Worm (Caenorhabditis elegans) whole organism, L3 larva: ENCODE results near the gene puf-8.

Experiments used
- R02D3.7 ChIP-seq: fragments of 150-350 bp; optimal IDR thresholded peaks from 2 replicates; lab custom pipeline; 2014; ENCODE audit warnings: missing biosample characterization, missing genetic modification characterization
- aly-2 ChIP-seq: fragments of 150-350 bp; optimal IDR thresholded peaks from 2 replicates; lab custom pipeline; 2014; ENCODE audit warnings: missing biosample characterization, missing genetic modification characterization
- ceh-16 ChIP-seq: sonication (generic microtip); optimal IDR thresholded peaks from 2 replicates; lab custom pipeline; 2017; ENCODE audit warnings: missing biosample characterization, missing genetic modification characterization
- ceh-82 ChIP-seq: fragments of 150-350 bp; optimal IDR thresholded peaks from 2 replicates; lab custom pipeline; 2014; ENCODE audit warnings: missing biosample characterization, missing genetic modification characterization
- ceh-9 ChIP-seq: sonication (generic microtip); optimal IDR thresholded peaks from 2 replicates; lab custom pipeline; 2018; ENCODE audit warnings: missing biosample characterization, missing genetic modification characterization
- daf-12 ChIP-seq: fragments of 150-350 bp; optimal IDR thresholded peaks from 2 replicates; lab custom pipeline; 2014; ENCODE audit warnings: missing biosample characterization, missing genetic modification reagents, missing genetic modification characterization
- elt-1 ChIP-seq: fragments of 150-350 bp; optimal IDR thresholded peaks from 2 replicates; lab custom pipeline; 2014; ENCODE audit warnings: missing biosample characterization, missing genetic modification characterization
- elt-2 ChIP-seq: sonication (generic microtip); optimal IDR thresholded peaks from 2 replicates; lab custom pipeline; 2016; ENCODE audit warnings: missing genetic modification reagents, mild to moderate bottlenecking, missing genetic modification characterization, missing compliant biosample characterization
- elt-3 ChIP-seq, 3 experiments: fragments of 150-350 bp in 1 of 3; sonication (generic microtip) in 2 of 3; optimal IDR thresholded peaks; 2 replicates in 2 of 3; 4 replicates in 1 of 3; lab custom pipeline; 2014 to 2017; ENCODE audit warnings: missing biosample characterization in 3 of 3, missing genetic modification characterization in 3 of 3
- eor-1 ChIP-seq, 2 experiments: fragments of 150-350 bp; optimal IDR thresholded peaks; 2 replicates each; lab custom pipeline; 2014 to 2018; ENCODE audit warnings: missing biosample characterization in 2 of 2, missing genetic modification characterization in 2 of 2
- fos-1 ChIP-seq: fragments of 150-350 bp; optimal IDR thresholded peaks from 2 replicates; lab custom pipeline; 2014; ENCODE audit warnings: missing biosample characterization, missing genetic modification characterization
- hmg-11 ChIP-seq: sonication (generic microtip); optimal IDR thresholded peaks from 2 replicates; lab custom pipeline; 2016; ENCODE audit warnings: missing genetic modification characterization, missing compliant biosample characterization
- jun-1 ChIP-seq: fragments of 150-350 bp; optimal IDR thresholded peaks from 2 replicates; lab custom pipeline; 2014; ENCODE audit warnings: missing biosample characterization, missing genetic modification reagents, missing genetic modification characterization
- lsy-12 ChIP-seq: sonication (generic microtip); optimal IDR thresholded peaks from 2 replicates; lab custom pipeline; 2016; ENCODE audit warnings: mild to moderate bottlenecking, missing genetic modification characterization, missing compliant biosample characterization
- mdl-1 ChIP-seq: fragments of 150-350 bp; optimal IDR thresholded peaks from 2 replicates; lab custom pipeline; 2014; ENCODE audit warnings: missing biosample characterization, missing genetic modification characterization
- nfya-1 ChIP-seq: sonication (generic microtip); optimal IDR thresholded peaks from 2 replicates; lab custom pipeline; 2017; ENCODE audit warnings: missing genetic modification characterization, mild to moderate bottlenecking, missing compliant biosample characterization, antibody characterized with exemption, moderate library complexity; ENCODE audit not compliant: insufficient read depth
- nhr-11 ChIP-seq: fragments of 150-350 bp; optimal IDR thresholded peaks from 2 replicates; lab custom pipeline; 2014; ENCODE audit warnings: missing biosample characterization, missing genetic modification characterization
- nhr-23 ChIP-seq: fragments of 150-350 bp; optimal IDR thresholded peaks from 2 replicates; lab custom pipeline; 2014; ENCODE audit warnings: missing biosample characterization, missing genetic modification reagents, missing genetic modification characterization
- nhr-25 ChIP-seq: sonication (generic microtip); optimal IDR thresholded peaks from 2 replicates; lab custom pipeline; 2017; ENCODE audit warnings: missing biosample characterization, missing genetic modification characterization
- nhr-43 ChIP-seq: sonication (generic microtip); optimal IDR thresholded peaks from 2 replicates; lab custom pipeline; 2016; ENCODE audit warnings: mild to moderate bottlenecking, missing genetic modification characterization, missing compliant biosample characterization; ENCODE audit not compliant: poor library complexity, severe bottlenecking
- nhr-77 ChIP-seq: fragments of 150-350 bp; optimal IDR thresholded peaks from 2 replicates; lab custom pipeline; 2014; ENCODE audit warnings: missing biosample characterization, missing genetic modification characterization
- pha-4 ChIP-seq: fragments of 150-350 bp; optimal IDR thresholded peaks from 2 replicates; lab custom pipeline; 2014; ENCODE audit warnings: missing biosample characterization, missing genetic modification reagents, missing genetic modification characterization
- pqm-1 ChIP-seq: fragments of 150-350 bp; optimal IDR thresholded peaks from 2 replicates; lab custom pipeline; 2017; ENCODE audit warnings: missing biosample characterization, missing genetic modification characterization, inconsistent platforms
- sea-2 ChIP-seq: fragments of 150-350 bp; sonication (generic microtip); optimal IDR thresholded peaks from 4 replicates; lab custom pipeline; 2014; ENCODE audit warnings: missing biosample characterization, missing genetic modification reagents, missing genetic modification characterization
- skn-1 ChIP-seq: fragments of 150-350 bp; optimal IDR thresholded peaks from 2 replicates; lab custom pipeline; 2014; ENCODE audit warnings: missing biosample characterization, missing genetic modification characterization
- tbx-2 ChIP-seq: sonication (generic microtip); optimal IDR thresholded peaks from 2 replicates; lab custom pipeline; 2016; ENCODE audit warnings: mild to moderate bottlenecking, missing genetic modification characterization, missing compliant biosample characterization
- unc-39 ChIP-seq: sonication (generic microtip); optimal IDR thresholded peaks from 4 replicates; lab custom pipeline; 2017; ENCODE audit warnings: missing biosample characterization, missing genetic modification characterization
- unc-62 ChIP-seq: fragments of 150-350 bp; sonication (generic microtip); optimal IDR thresholded peaks from 4 replicates; lab custom pipeline; 2014; ENCODE audit warnings: missing biosample characterization, missing genetic modification reagents, missing genetic modification characterization
- zag-1 ChIP-seq: fragments of 150-350 bp; optimal IDR thresholded peaks from 2 replicates; lab custom pipeline; 2014; ENCODE audit warnings: missing biosample characterization, missing genetic modification characterization

The puf-8 gene

DNA sequence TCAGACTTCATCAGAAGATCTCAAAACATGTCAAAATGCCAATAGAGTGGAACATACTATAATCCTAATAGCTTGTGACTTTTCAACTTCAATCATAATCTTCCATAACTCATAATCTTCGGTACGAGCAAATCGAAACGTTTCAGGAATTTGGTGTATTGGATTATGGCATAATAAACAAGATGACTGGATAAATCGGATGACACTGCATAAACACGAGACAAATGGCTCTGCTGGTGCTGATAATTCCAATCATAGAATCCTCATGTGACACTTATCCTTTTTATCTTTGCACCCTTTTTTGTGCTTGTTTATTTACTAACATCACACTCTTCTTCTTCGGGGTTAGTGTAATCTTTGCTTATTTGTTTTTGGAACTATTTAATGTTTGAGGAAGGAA lies 15.0 kb downstream of the puf-8 start:
- TF ChIP-seq pha-4 (tag; lab: Kevin White, UChicago) (peak; percentile 67), pqm-1 (no peak)
- TF ChIP-seq, all 47 proteins: peak for 1

DNA sequence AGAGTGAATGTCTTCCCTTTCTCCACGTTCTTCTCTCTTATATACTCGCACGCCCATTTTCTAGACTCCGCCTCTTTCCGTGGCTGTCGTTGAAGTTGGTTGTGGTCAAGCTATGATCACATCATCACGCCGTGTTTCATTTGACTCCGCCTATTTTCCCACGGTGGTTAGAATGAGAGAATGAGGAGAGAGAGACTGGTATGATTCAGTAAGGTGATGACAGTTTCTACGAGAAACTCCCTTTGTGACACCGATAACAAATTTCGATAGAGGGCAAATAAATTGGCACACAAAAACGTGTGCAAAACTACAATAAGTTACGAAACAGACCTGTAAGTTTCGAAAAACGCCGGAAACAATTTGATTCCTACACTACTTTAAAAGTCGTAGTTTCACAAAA lies 17.5 kb downstream of the puf-8 start:
- no peak for TF ChIP-seq unc-39
- no peak for TF ChIP-seq unc-62 (GFP tag; lab: Kevin White, UChicago)
- TF ChIP-seq daf-12 (tag; lab: Kevin White, UChicago): no peak
- TF ChIP-seq elt-1 (tag; lab: Kevin White, UChicago): no peak
- no peak for TF ChIP-seq nhr-43 (tag; lab: Kevin White, UChicago)
- TF ChIP-seq pha-4 (tag; lab: Kevin White, UChicago): no peak
- no peak for TF ChIP-seq nfya-1 (tag; lab: Kevin White, UChicago)
- TF ChIP-seq fos-1 (tag; lab: Kevin White, UChicago): peak; percentile 20
- TF ChIP-seq pqm-1: no peak
- TF ChIP-seq elt-2 (tag; lab: Kevin White, UChicago): peak; percentile 4

DNA sequence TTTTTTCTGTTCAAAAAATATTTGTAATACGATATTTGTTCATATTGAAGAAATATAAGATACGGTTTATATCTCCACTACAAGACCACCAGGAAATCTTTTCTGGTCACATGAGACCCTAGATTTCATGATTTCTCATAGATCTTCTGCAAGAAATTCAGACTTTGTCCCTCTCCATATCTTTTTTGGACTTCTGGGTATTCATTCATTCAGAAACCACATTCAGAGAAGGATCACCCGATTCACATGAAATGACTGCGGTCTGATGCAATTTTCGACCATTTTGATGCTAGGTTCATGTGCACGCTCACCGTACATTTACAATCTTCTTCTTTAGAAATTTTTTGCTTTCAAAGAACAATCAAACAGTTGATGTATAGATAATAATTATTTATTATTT lies 18.2 kb downstream of the puf-8 start:
- TF ChIP-seq nhr-43 (tag; lab: Kevin White, UChicago): peak; percentile 35
- no peak for TF ChIP-seq eor-1 (tag; optimal IDR thresholded peaks at IDR 0.05; lab: Kevin White, UChicago)
- no peak for TF ChIP-seq zag-1 (tag; lab: Kevin White, UChicago)
- no peak for TF ChIP-seq elt-3 (tag; optimal IDR thresholded peaks at IDR 0.05; lab: Kevin White, UChicago)
- no peak for TF ChIP-seq fos-1 (tag; lab: Kevin White, UChicago)
- TF ChIP-seq nhr-25: no peak
- TF ChIP-seq nhr-23: peak; percentile 23

- TF ChIP-seq mdl-1 (no peak), lsy-12 (tag; lab: Kevin White, UChicago) (no peak), nhr-77 (tag; lab: Kevin White, UChicago) (no peak), jun-1 (tag; lab: Kevin White, UChicago) (no peak), aly-2 (tag; lab: Kevin White, UChicago) (no peak), ceh-82 (no peak), nfya-1 (tag; lab: Kevin White, UChicago) (no peak), daf-12 (tag; lab: Kevin White, UChicago) (no peak), hmg-11 (no peak), nhr-23 (peak; percentile 29), ceh-16 (no peak), sea-2 (no peak), R02D3.7 (no peak), nhr-43 (tag; lab: Kevin White, UChicago) (peak; percentile 55), nhr-25 (peak; percentile 45)
Measured at ce11 chrII:7277925-7278324, 20.1 kb downstream of the puf-8 start.

ce11 chrII:7277257-7277656 lies 20.8 kb downstream of the puf-8 start:
- peak; percentile 80 for TF ChIP-seq elt-2 (tag; lab: Kevin White, UChicago)
- no peak for TF ChIP-seq sea-2
- TF ChIP-seq pqm-1: peak; percentile 52

ce11 chrII:7273517-7273916 lies 24.5 kb downstream of the puf-8 start:
- TF ChIP-seq nhr-25: peak; percentile 1
- TF ChIP-seq ceh-9: no peak
- TF ChIP-seq nhr-43 (tag; lab: Kevin White, UChicago): peak; percentile 48
- TF ChIP-seq skn-1 (tag; lab: Kevin White, UChicago): no peak
- peak; percentile 79 for TF ChIP-seq elt-2 (tag; lab: Kevin White, UChicago)
- peak; percentile 32 for TF ChIP-seq nhr-23
- no peak for TF ChIP-seq ceh-16
- peak; percentile 3 for TF ChIP-seq mdl-1
- TF ChIP-seq nhr-11 (tag; lab: Kevin White, UChicago): no peak
- peak; percentile 50 for TF ChIP-seq pqm-1
- no peak for TF ChIP-seq sea-2
- TF ChIP-seq elt-3 (tag; optimal IDR thresholded peaks at IDR 0.05; lab: Kevin White, UChicago): peak in 1 of 3 experiments; percentile 41
- TF ChIP-seq jun-1 (tag; lab: Kevin White, UChicago): no peak
- TF ChIP-seq hmg-11: no peak
- TF ChIP-seq zag-1 (tag; lab: Kevin White, UChicago): no peak
- no peak for TF ChIP-seq unc-39
- no peak for TF ChIP-seq daf-12 (tag; lab: Kevin White, UChicago)
- TF ChIP-seq, all 47 proteins: peak for 7

DNA sequence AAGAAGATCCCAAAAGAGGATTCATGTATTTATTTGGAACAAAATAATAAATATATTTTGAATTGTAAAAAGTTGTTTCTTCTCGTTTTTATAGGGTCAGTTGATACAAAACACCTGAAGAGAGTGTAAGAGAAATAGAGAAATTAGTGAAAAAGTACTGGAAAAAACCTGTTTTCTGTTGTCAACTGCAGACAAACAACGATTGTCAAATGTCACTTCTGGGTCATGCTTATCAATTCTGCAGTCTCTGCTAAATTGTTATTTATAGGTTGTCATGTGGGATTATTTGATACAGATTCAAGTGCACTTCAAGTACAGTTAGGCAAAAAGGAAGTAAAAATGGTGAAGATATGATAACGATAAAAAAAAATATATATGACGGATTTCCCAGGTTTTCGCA lies 25.5 kb downstream of the puf-8 start:
- TF ChIP-seq tbx-2: peak; percentile 13
- no peak for TF ChIP-seq nhr-77 (tag; lab: Kevin White, UChicago)
- peak; percentile 59 for TF ChIP-seq nhr-25
- peak; percentile 55 for TF ChIP-seq nhr-43 (tag; lab: Kevin White, UChicago)
- peak; percentile 85 for TF ChIP-seq nhr-23
